Fruit fly (Drosophila melanogaster): ENCODE measurements around the gene Gal.

The Gal gene

dm6 chr2L:5972005-5972404 is 34.6 kb downstream of the Gal start (continued):
- TF ChIP-seq Ets21C (GFP tag; optimal IDR thresholded peaks at IDR 0.05) (peak; percentile 4), CG6792 (GFP tag; optimal IDR thresholded peaks at IDR 0.05) (no peak), CG8632 (GFP tag; optimal IDR thresholded peaks at IDR 0.05) (no peak), CG8319 (GFP tag; optimal IDR thresholded peaks at IDR 0.05) (no peak), CG6276 (GFP tag; optimal IDR thresholded peaks at IDR 0.05) (no peak), CG3919 (GFP tag; optimal IDR thresholded peaks at IDR 0.05) (no peak), CG1621 (tag; optimal IDR thresholded peaks at IDR 0.05) (no peak)

- TF ChIP-seq CG16779 (tag; optimal IDR thresholded peaks at IDR 0.05) (no peak), acj6 (GFP tag; optimal IDR thresholded peaks at IDR 0.05) (no peak), salr (GFP tag; optimal IDR thresholded peaks at IDR 0.05) (no peak), Eip93F (GFP tag; optimal IDR thresholded peaks at IDR 0.05) (no peak), vri (GFP tag; optimal IDR thresholded peaks at IDR 0.05) (no peak), Eip75B (GFP tag; optimal IDR thresholded peaks at IDR 0.05) (no peak), CG34406 (GFP tag; optimal IDR thresholded peaks at IDR 0.05) (no peak), Eip78C (GFP tag) (peak; percentile 41), Smox (GFP tag; optimal IDR thresholded peaks at IDR 0.05) (no peak), CG4318 (GFP tag; optimal IDR thresholded peaks at IDR 0.05) (no peak), svp (GFP tag) (peak; percentile 96)
Measured at dm6 chr2L:5971093-5971808, 35.4 kb downstream of the Gal start.

- TF ChIP-seq Gug (GFP tag; IDR thresholded peaks at IDR 0.05) (no peak), CG6792 (GFP tag; optimal IDR thresholded peaks at IDR 0.05) (no peak), CG6276 (GFP tag; optimal IDR thresholded peaks at IDR 0.05) (no peak), esn (GFP tag; optimal IDR thresholded peaks at IDR 0.05) (no peak), Sox15 (GFP tag; optimal IDR thresholded peaks at IDR 0.05) (no peak), CG9139 (GFP tag; optimal IDR thresholded peaks at IDR 0.05) (no peak), Hr38 (GFP tag; optimal IDR thresholded peaks at IDR 0.05) (no peak), acj6 (GFP tag; optimal IDR thresholded peaks at IDR 0.05) (no peak), CG3032 (tag; optimal IDR thresholded peaks at IDR 0.05) (no peak), CG4318 (GFP tag; optimal IDR thresholded peaks at IDR 0.05) (no peak), fd59A (GFP tag; optimal IDR thresholded peaks at IDR 0.05) (no peak), Hr4 (GFP tag; optimal IDR thresholded peaks at IDR 0.05) (no peak), fd85E (GFP tag; optimal IDR thresholded peaks at IDR 0.05) (no peak), svp (GFP tag) (no peak), CG16779 (tag; optimal IDR thresholded peaks at IDR 0.05) (no peak)
Measured at dm6 chr2L:5969559-5969958, 37.1 kb downstream of the Gal start, which contains the start of gene Ucp4B. Gene Ucp4B (plus strand): TSS chr2L:5969859.

dm6 chr2L:5967702-5968616 is 38.7 kb downstream of the Gal start, which contains the start of the genes CG13992 and Ucp4C:
Gene CG13992 (minus strand): TSS chr2L:5967752.
Gene Ucp4C (plus strand): TSS chr2L:5968566.
- TF ChIP-seq fd85E (GFP tag; optimal IDR thresholded peaks at IDR 0.05) = no peak
- TF ChIP-seq CG34406 (GFP tag; optimal IDR thresholded peaks at IDR 0.05) = no peak
- no peak for TF ChIP-seq Sox102F (GFP tag; optimal IDR thresholded peaks at IDR 0.05)
- TF ChIP-seq Met (GFP tag; optimal IDR thresholded peaks at IDR 0.05) = no peak
- TF ChIP-seq salr (GFP tag; optimal IDR thresholded peaks at IDR 0.05) = no peak
- no peak for TF ChIP-seq CG9139 (GFP tag; optimal IDR thresholded peaks at IDR 0.05)
- TF ChIP-seq Blimp-1 (GFP tag; optimal IDR thresholded peaks at IDR 0.05) = no peak
- no peak for TF ChIP-seq CG11294 (GFP tag; IDR thresholded peaks at IDR 0.05)
- TF ChIP-seq lz (GFP tag; optimal IDR thresholded peaks at IDR 0.05) = no peak
- no peak for TF ChIP-seq CG10669 (GFP tag; optimal IDR thresholded peaks at IDR 0.05)
